Fruit fly (Drosophila melanogaster): ENCODE data around the gene bru2.

DNA sequence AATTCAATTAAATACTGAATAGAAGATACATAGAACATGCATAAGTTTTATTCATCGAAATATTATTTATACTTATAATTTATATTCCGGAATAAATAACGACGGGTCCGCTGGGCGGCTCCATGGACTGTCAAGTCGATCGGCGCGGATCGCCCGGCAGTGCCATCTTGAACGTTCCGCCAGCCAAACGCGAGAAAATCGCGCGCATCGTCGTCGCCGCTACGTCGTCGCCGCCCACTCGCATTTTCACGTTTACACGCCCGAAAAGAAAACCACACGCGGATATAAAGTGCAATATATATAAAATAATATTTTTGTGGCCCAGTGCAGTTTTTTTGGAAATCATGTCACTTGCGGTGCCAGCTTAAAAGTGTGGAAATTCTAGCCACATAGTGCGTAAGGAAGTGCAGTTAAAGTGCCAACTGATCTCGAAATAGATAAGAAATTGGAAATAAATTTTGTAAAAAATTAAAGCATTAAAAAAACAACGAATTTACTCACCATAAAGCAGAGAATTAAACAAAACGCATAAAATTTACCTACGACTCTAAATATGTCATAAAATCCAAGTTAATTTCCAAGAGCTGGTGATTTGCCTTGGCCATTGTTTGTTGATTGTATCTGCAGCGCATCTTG is at the start of gene bru2, which contains the start of gene CG43813:
- no peak for TF ChIP-seq Abd-B (GFP tag; optimal IDR thresholded peaks at IDR 0.05)
- no peak for TF ChIP-seq Mio (GFP tag; optimal IDR thresholded peaks at IDR 0.05)
- TF ChIP-seq CG32264 (GFP tag; optimal IDR thresholded peaks at IDR 0.05) = no peak
- TF ChIP-seq Sp1 (GFP tag; optimal IDR thresholded peaks at IDR 0.05) = no peak
- TF ChIP-seq h (GFP tag; optimal IDR thresholded peaks at IDR 0.05) = no peak
- TF ChIP-seq brk (GFP tag; optimal IDR thresholded peaks at IDR 0.05) = no peak
- no peak for TF ChIP-seq br (GFP tag; optimal IDR thresholded peaks at IDR 0.05)
- no peak for TF ChIP-seq Hr83 (GFP tag; optimal IDR thresholded peaks at IDR 0.05; ENCODE audit: poor library complexity, severe bottlenecking)
- TF ChIP-seq rgr (GFP tag; optimal IDR thresholded peaks at IDR 0.05) = no peak
- no peak for TF ChIP-seq pan (optimal IDR thresholded peaks at IDR 0.05)
- no peak for TF ChIP-seq HLH106 (tag; optimal IDR thresholded peaks at IDR 0.05)
- no peak for TF ChIP-seq GATAd (GFP tag; optimal IDR thresholded peaks at IDR 0.05)
- TF ChIP-seq dl (GFP tag; optimal IDR thresholded peaks at IDR 0.05; ENCODE audit: insufficient read depth in 1 of 2, partially characterized antibody in 2 of 2) = no peak
- no peak for TF ChIP-seq usp (GFP tag; optimal IDR thresholded peaks at IDR 0.05)

Data from whole organism, wandering third instar larva.